Worm (Caenorhabditis elegans): Measurements from ENCODE around the gene flcn-1.

DNA sequence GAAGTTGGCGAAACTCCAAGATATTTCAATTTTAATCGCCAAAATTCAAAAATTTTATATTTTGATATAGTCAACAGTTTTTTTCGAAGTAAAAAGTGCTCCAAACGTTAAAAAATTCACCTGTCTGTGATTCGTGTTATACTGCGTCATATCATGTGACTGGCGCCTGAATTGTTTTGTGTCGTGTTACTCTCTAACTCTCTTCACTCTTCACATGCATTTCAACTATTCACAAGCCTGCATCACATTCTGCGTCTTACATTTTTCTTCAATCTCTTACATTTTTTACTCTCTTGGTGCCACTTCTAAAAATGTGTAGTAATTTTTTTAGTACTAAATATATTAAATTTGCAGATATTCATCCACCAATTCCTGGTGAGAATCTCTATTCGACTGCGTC, at the start of gene flcn-1:
- TF ChIP-seq hlh-13 (GFP tag; optimal IDR thresholded peaks at IDR 0.05), result no peak
- no peak for TF ChIP-seq ceh-18 (tag; optimal IDR thresholded peaks at IDR 0.05)
- no peak for TF ChIP-seq pqm-1 (tag; optimal IDR thresholded peaks at IDR 0.05)
- TF ChIP-seq gmeb-2 (tag; optimal IDR thresholded peaks at IDR 0.05), result no peak
- no peak for TF ChIP-seq ceh-9 (tag; optimal IDR thresholded peaks at IDR 0.05)

All from whole organism, late embryonic.